Worm (Caenorhabditis elegans): Measurements from ENCODE around the gene T26H5.10.

T26H5.10 gene

DNA sequence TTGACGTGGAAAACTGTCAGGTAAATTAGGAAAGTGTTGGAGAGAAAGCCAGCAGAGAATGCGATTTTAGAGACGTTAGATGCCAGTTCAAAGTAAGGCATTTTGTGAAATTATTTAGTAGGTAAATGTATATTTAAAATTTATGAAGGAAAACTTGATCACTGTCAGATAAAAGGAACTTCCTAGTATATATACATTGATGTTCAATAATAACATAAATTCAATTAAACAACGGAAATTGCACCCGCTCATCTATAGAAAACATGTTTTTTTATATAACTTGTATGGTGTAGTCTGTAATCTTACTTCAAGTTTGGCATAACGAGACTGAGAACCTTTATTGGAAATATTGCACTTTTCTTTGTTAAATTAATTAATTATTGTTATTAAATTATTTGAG, 15.5 kb upstream of the T26H5.10 start, which contains the start of gene str-71:
TSS of gene str-71 (minus strand) at position 101 of the 400 bp plus-strand sequence.
- TF ChIP-seq pha-2 (tag; optimal IDR thresholded peaks at IDR 0.05) (no peak), hlh-6 (tag; optimal IDR thresholded peaks at IDR 0.05) (no peak), ceh-48 (tag; optimal IDR thresholded peaks at IDR 0.05) (no peak), unc-86 (tag; optimal IDR thresholded peaks at IDR 0.05) (no peak), ceh-18 (tag; optimal IDR thresholded peaks at IDR 0.05) (no peak), hlh-8 (tag; optimal IDR thresholded peaks at IDR 0.05) (no peak)

DNA sequence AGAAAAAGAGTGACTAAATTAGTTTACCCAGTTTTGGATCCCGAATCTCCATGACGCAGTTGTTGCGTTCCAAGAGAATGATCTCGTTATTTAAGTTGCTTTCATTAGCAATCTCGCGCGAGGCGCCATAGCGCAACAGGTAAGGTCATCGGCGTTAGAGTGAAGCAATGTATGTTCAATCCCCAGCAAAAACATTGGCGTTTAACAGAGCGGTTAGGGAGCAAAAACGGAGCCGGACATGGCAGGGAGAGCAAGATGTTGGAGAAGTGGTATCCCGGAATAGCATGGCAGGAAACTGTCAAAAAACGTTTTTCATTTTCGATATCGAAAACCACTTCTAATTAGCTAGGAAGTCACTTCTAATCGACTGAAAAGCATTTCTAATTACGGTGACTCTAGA, 10.7 kb upstream of the T26H5.10 start:
- TF ChIP-seq C08G9.2 (tag; optimal IDR thresholded peaks at IDR 0.05) = no peak
- no peak for TF ChIP-seq fkh-10 (GFP tag; optimal IDR thresholded peaks at IDR 0.05)
- no peak for TF ChIP-seq unc-86 (tag; optimal IDR thresholded peaks at IDR 0.05)
- no peak for TF ChIP-seq nhr-232 (tag; optimal IDR thresholded peaks at IDR 0.05)
- TF ChIP-seq ceh-24 (tag; optimal IDR thresholded peaks at IDR 0.05) = no peak
- no peak for TF ChIP-seq unc-42 (tag; optimal IDR thresholded peaks at IDR 0.05)
- TF ChIP-seq ceh-14 (tag; optimal IDR thresholded peaks at IDR 0.05) = no peak
- no peak for TF ChIP-seq ceh-19 (GFP tag; optimal IDR thresholded peaks at IDR 0.05)
- TF ChIP-seq ceh-18 (tag; optimal IDR thresholded peaks at IDR 0.05) = no peak
- TF ChIP-seq syd-9 (tag; optimal IDR thresholded peaks at IDR 0.05) = no peak
- TF ChIP-seq Y22D7AL.16 (tag; optimal IDR thresholded peaks at IDR 0.05) = no peak
- TF ChIP-seq ceh-30 (tag; optimal IDR thresholded peaks at IDR 0.05) = no peak

DNA sequence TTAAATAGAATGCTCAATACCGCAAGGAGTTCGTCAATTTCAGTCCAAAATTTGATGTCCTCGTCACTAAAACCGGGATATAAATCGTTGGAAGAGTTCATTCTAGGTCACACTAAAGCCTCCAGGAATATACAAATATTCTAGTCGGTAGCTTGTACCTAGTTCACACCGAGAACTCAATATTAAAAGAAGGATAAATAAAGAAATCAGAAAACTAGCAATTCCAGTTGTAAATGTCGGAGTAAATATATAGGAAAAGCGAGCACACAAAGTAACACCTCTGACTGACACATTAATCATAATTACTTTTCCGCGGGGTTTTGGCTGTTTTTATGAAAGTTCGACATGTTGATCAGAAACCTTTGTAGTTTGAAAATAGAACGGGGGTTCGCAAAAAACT, 7.8 kb upstream of the T26H5.10 start, which contains the start of gene srw-33:
TSS of gene srw-33 (minus strand) at position 101 of the 400 bp plus-strand sequence.
- TF ChIP-seq sox-2 (GFP tag; IDR thresholded peaks at IDR 0.05) = no peak
- no peak for TF ChIP-seq pag-3 (tag; optimal IDR thresholded peaks at IDR 0.05; ENCODE audit: borderline replicate concordance)

DNA sequence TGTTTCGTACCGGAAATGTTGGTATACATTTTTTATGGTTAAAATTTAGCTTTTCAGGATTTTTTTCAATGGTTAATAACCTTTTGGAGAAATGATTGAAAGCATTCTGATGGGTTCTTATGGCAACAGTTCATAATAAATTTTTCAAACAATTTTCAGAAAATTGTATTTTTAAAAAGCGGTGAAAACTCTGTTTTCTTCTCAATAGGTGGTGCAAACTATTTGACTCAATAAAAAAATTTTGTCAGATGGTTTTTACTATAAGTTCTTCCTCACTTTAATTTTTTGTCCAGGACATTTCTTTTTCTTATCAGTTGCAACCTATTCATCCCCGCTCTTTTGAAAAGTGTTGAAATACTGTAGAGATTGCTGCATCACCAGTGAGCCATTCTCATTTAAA, 5.3 kb upstream of the T26H5.10 start, which contains the start of gene T26H5.14:
TSS of gene T26H5.14 (plus strand) at position 301 of the 400 bp plus-strand sequence.
- no peak for TF ChIP-seq fkh-10 (GFP tag; optimal IDR thresholded peaks at IDR 0.05)
- no peak for TF ChIP-seq ama-1 (optimal IDR thresholded peaks at IDR 0.05)
- TF ChIP-seq lin-11 (tag; optimal IDR thresholded peaks at IDR 0.05) = no peak
- TF ChIP-seq mec-3 (tag; optimal IDR thresholded peaks at IDR 0.05; ENCODE audit: borderline replicate concordance) = no peak
- no peak for TF ChIP-seq ets-4 (tag; optimal IDR thresholded peaks at IDR 0.05)
- TF ChIP-seq ceh-22 (tag; optimal IDR thresholded peaks at IDR 0.05) = no peak
- TF ChIP-seq pax-1 (tag; optimal IDR thresholded peaks at IDR 0.05) = no peak
- no peak for TF ChIP-seq ceh-2 (tag; optimal IDR thresholded peaks at IDR 0.05)
- TF ChIP-seq hlh-6 (tag; optimal IDR thresholded peaks at IDR 0.05) = no peak
- no peak for TF ChIP-seq lim-6 (tag; optimal IDR thresholded peaks at IDR 0.05)
- TF ChIP-seq K09A11.1 (tag; optimal IDR thresholded peaks at IDR 0.05; ENCODE audit: insufficient read depth) = no peak
- TF ChIP-seq pat-9 (tag; optimal IDR thresholded peaks at IDR 0.05) = no peak
- no peak for TF ChIP-seq rnt-1 (tag; optimal IDR thresholded peaks at IDR 0.05)
- TF ChIP-seq ceh-48 (tag; optimal IDR thresholded peaks at IDR 0.05) = no peak
- no peak for TF ChIP-seq ceh-19 (GFP tag; optimal IDR thresholded peaks at IDR 0.05)
- TF ChIP-seq hlh-8 (tag; optimal IDR thresholded peaks at IDR 0.05) = no peak
- TF ChIP-seq pag-3 (tag; optimal IDR thresholded peaks at IDR 0.05; ENCODE audit: borderline replicate concordance) = no peak
- no peak for TF ChIP-seq madf-2 (tag; optimal IDR thresholded peaks at IDR 0.05)

DNA sequence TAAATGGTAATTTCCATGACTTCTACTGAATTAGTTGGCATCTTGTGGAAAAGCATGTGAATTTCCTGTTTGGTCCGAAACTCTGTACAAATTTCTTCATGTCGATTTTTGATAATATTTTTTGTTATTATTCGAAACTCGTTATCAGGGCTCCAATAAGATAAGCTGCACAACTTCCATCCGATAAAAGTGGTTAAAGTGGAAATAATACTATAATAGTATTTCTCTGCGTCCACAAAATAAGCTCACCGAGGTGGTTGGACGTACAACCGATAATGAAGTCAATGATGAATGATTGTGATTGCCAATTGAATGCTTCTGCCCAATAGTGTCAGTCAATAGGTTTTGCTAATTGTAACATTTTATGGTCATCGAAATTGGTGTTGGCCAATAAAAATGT, 4.8 kb upstream of the T26H5.10 start, which contains the start of gene T26H5.4:
TSS of gene T26H5.4 (minus strand) at position 294 of the 400 bp plus-strand sequence.
- TF ChIP-seq elt-2 (tag; optimal IDR thresholded peaks at IDR 0.05) (peak; percentile 57), elt-4 (tag; optimal IDR thresholded peaks at IDR 0.05) (no peak)

DNA sequence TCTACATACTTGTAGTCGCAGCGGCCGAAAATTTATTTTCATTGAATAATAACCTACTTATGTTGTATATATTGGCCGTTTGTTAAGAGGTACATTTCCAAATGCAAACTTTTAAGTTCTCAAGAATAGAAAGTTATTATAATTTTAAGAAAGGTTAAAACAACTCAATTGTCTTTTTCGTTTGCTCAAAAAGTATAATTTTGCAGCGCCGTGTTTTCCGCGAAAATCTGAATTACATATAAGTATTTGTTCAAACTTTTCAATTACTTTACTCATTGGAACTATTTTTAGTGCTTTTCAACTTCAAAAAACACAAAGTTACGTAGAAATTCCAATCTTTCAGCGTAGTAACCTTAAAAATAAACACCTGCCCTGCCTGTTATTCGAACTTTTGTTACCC, 1.8 kb upstream of the T26H5.10 start, which contains the start of gene srh-239:
TSS of gene srh-239 (plus strand) at position 301 of the 400 bp plus-strand sequence.
- TF ChIP-seq nhr-232 (tag; optimal IDR thresholded peaks at IDR 0.05) (no peak), nhr-11 (tag; optimal IDR thresholded peaks at IDR 0.05) (no peak), elt-4 (tag; optimal IDR thresholded peaks at IDR 0.05) (no peak), rnt-1 (tag; optimal IDR thresholded peaks at IDR 0.05) (no peak), tbx-7 (tag; optimal IDR thresholded peaks at IDR 0.05) (no peak), sdc-2 (tag; optimal IDR thresholded peaks at IDR 0.05) (no peak), hlh-13 (GFP tag; optimal IDR thresholded peaks at IDR 0.05) (no peak), K02D7.2 (tag; optimal IDR thresholded peaks at IDR 0.05) (no peak), ceh-2 (tag; optimal IDR thresholded peaks at IDR 0.05) (no peak), F13H6.1 (tag; optimal IDR thresholded peaks at IDR 0.05) (no peak), nfya-1 (tag; optimal IDR thresholded peaks at IDR 0.05) (no peak), ceh-14 (tag; optimal IDR thresholded peaks at IDR 0.05) (no peak), C38D4.7 (GFP tag; optimal IDR thresholded peaks at IDR 0.05) (no peak), ceh-18 (tag; optimal IDR thresholded peaks at IDR 0.05) (no peak), ceh-24 (tag; optimal IDR thresholded peaks at IDR 0.05) (no peak), C08G9.2 (tag; optimal IDR thresholded peaks at IDR 0.05) (no peak), K09A11.1 (tag; optimal IDR thresholded peaks at IDR 0.05; ENCODE audit: insufficient read depth) (no peak)
